Worm (Caenorhabditis elegans): ENCODE data around the gene R09E10.5.

Gene R09E10.5

DNA sequence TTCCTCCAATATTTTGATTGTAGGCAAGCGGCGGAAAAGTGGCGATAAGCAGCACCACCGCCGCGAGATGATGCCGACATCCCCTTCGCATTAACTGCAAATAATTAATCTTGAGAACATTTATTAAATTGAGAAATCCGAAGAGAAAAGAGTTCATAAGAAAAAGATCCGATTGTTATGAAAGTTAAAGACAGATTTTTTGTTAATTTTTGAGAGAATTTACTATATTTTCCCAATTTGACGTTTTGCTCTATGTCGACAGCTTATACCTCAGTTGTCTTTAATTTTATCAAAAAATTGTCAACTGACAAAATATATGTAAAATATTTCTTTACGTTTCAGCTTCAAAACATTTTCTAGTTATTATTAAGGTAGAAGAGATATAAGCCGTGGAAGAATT is at the start of gene R09E10.5:
Gene R09E10.5, minus strand, starts transcription at position 101 of the 400 bp plus-strand sequence.
- TF ChIP-seq med-1 (GFP tag; optimal IDR thresholded peaks at IDR 0.05; ENCODE audit: insufficient read depth) (no peak), cog-1 (tag; optimal IDR thresholded peaks at IDR 0.05) (no peak), tab-1 (GFP tag; IDR thresholded peaks at IDR 0.05) (no peak), ztf-23 (GFP tag; IDR thresholded peaks at IDR 0.05) (no peak), ref-1 (GFP tag; conservative IDR thresholded peaks at IDR 0.05) (no peak), flt-1 (GFP tag; IDR thresholded peaks at IDR 0.05) (no peak), ztf-29 (GFP tag; IDR thresholded peaks at IDR 0.05) (no peak), T22C8.4 (GFP tag; IDR thresholded peaks at IDR 0.05) (no peak), klf-2 (GFP tag; conservative IDR thresholded peaks at IDR 0.05) (no peak)

DNA sequence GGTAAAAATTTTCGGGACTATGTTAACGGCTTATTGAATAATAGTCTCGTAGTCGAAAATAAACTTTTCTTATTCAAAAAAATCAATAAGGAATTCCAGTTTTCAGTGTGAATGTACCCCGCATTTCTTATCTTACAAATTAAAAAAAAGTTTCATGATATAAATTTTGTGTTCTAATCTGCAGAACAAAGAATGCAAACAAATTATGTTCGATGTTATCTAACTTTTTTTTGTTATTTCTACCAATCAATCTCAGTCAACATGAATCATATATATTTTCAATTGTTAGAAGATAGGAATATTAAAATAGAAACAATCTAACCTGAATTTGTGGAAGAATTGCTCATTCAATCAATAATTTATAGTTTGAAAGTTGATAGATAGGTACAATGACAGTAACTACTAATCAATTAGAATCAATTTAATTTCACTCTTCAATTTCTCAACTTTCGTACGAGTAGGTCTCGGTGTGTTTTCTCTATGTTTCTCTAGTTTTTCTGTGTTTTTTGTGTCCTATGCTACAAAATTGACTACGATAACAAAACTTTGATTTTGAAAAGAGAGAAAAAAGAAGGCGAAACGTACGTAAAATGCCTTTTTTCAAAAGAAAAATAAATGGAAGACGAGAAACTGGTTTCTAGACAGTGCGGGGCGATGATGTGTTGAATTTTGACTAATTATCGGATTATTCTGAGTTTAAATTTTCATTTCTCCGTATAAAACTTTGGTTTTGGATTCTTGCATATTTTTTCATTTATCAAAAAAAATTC is 48.0 kb upstream of the R09E10.5 start, which contains the start of the genes unc-43 and Y43C5B.3:
Gene unc-43, minus strand, starts transcription at position 347 of the 770 bp plus-strand sequence.
Gene Y43C5B.3, plus strand, starts transcription at position 720 of the 770 bp plus-strand sequence.
- TF ChIP-seq cog-1 (tag; optimal IDR thresholded peaks at IDR 0.05) (no peak), T22C8.4 (GFP tag; IDR thresholded peaks at IDR 0.05) (no peak), ztf-29 (GFP tag; IDR thresholded peaks at IDR 0.05) (no peak), ztf-23 (GFP tag; IDR thresholded peaks at IDR 0.05) (no peak), med-1 (GFP tag; optimal IDR thresholded peaks at IDR 0.05; ENCODE audit: insufficient read depth) (no peak), flt-1 (GFP tag; IDR thresholded peaks at IDR 0.05) (no peak), tab-1 (GFP tag; IDR thresholded peaks at IDR 0.05) (no peak), klf-2 (GFP tag; conservative IDR thresholded peaks at IDR 0.05) (no peak), ref-1 (GFP tag; conservative IDR thresholded peaks at IDR 0.05) (no peak)

DNA sequence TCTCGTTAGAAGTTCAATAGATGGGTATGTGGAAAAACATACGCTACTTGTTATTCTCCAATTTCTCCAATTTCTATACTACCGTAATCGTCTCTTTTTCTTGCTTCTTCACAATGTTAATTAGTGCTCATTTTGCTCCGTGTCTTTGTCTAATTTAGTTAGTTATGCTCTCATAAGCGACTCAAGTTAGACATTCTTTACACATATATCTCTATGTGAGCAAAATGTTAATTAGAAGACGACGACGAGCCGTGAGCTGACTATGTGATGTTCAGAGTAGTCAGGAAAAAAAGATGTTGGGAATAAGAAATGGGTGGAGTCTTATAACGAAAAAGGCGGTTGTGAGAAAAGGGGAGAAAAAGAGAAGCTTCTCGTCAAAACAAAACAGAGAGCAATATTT is 45.4 kb upstream of the R09E10.5 start:
- TF ChIP-seq ztf-29 (GFP tag; IDR thresholded peaks at IDR 0.05) (no peak), tab-1 (GFP tag; IDR thresholded peaks at IDR 0.05) (no peak), ztf-23 (GFP tag; IDR thresholded peaks at IDR 0.05) (no peak), klf-2 (GFP tag; conservative IDR thresholded peaks at IDR 0.05) (no peak), flt-1 (GFP tag; IDR thresholded peaks at IDR 0.05) (no peak), ref-1 (GFP tag; conservative IDR thresholded peaks at IDR 0.05) (no peak), cog-1 (tag; optimal IDR thresholded peaks at IDR 0.05) (no peak), T22C8.4 (GFP tag; IDR thresholded peaks at IDR 0.05) (no peak), med-1 (GFP tag; optimal IDR thresholded peaks at IDR 0.05; ENCODE audit: insufficient read depth) (no peak)

DNA sequence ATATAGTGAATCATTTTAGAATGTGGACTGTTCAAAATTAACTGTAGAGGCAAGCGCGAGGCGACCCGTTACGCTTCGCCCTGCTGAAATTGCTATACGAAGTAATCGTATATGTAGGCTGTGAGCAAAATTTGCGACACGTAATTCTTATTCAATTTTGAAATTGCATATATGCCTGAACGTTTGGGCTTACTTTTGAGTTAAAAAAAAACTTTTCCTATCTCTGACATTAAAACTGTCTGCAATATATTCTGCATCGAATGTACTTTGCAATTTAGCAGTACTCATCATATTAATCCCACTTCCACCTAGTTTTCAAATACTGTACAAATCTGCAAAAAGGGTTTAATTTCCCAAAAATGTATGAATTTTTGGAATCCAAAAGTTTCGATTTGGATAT is 44.8 kb upstream of the R09E10.5 start:
- TF ChIP-seq tab-1 (GFP tag; IDR thresholded peaks at IDR 0.05) (no peak), klf-2 (GFP tag; conservative IDR thresholded peaks at IDR 0.05) (no peak), cog-1 (tag; optimal IDR thresholded peaks at IDR 0.05) (no peak), T22C8.4 (GFP tag; IDR thresholded peaks at IDR 0.05) (no peak), ztf-23 (GFP tag; IDR thresholded peaks at IDR 0.05) (no peak), flt-1 (GFP tag; IDR thresholded peaks at IDR 0.05) (no peak), med-1 (GFP tag; optimal IDR thresholded peaks at IDR 0.05; ENCODE audit: insufficient read depth) (no peak), ref-1 (GFP tag; conservative IDR thresholded peaks at IDR 0.05) (no peak), ztf-29 (GFP tag; IDR thresholded peaks at IDR 0.05) (no peak)

DNA sequence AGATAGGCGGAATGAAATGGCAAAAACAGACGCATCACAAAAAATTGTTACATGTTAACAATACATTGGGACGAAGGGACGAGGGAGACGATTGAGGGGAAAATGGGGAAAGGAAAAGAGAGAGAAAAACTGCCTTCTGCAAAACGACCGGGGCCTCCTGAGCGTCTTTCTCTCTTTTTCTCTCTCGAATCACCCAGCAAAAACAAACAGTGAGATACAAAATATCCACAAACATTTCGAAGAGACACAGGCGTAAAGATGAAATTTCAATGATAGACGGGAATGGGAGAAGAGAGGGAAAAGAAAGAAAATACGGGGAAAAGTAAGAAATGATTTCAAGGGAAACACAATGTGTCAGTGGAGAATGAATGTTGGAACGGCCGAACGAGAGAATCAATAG is 43.9 kb upstream of the R09E10.5 start:
- TF ChIP-seq flt-1 (GFP tag; IDR thresholded peaks at IDR 0.05) (no peak), ztf-29 (GFP tag; IDR thresholded peaks at IDR 0.05) (no peak), ztf-23 (GFP tag; IDR thresholded peaks at IDR 0.05) (no peak), med-1 (GFP tag; optimal IDR thresholded peaks at IDR 0.05; ENCODE audit: insufficient read depth) (no peak), ref-1 (GFP tag; conservative IDR thresholded peaks at IDR 0.05) (no peak), klf-2 (GFP tag; conservative IDR thresholded peaks at IDR 0.05) (no peak), tab-1 (GFP tag; IDR thresholded peaks at IDR 0.05) (no peak), T22C8.4 (GFP tag; IDR thresholded peaks at IDR 0.05) (no peak), cog-1 (tag; optimal IDR thresholded peaks at IDR 0.05) (no peak)

DNA sequence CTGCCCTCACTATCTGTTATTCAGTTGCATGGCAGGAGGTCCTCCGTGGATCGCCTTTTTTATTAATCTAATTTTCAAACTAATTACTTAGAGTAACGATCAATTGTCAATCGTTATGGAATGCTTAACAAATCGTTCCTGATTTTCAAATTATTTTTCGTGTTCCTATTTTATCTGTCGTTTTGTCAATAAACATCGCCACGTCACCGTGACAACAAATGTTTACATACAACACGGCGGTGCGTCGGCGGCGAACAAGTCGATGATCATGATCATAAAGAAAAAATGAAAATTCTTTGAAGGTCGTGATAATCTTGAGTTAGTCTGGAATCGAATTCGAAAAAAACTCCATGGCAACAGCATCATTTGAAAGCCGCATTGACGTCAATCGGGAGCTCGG is 43.4 kb upstream of the R09E10.5 start:
- TF ChIP-seq ztf-23 (GFP tag; IDR thresholded peaks at IDR 0.05) (no peak), ref-1 (GFP tag; conservative IDR thresholded peaks at IDR 0.05) (no peak), klf-2 (GFP tag; conservative IDR thresholded peaks at IDR 0.05) (no peak), tab-1 (GFP tag; IDR thresholded peaks at IDR 0.05) (no peak), T22C8.4 (GFP tag; IDR thresholded peaks at IDR 0.05) (no peak), med-1 (GFP tag; optimal IDR thresholded peaks at IDR 0.05; ENCODE audit: insufficient read depth) (no peak), flt-1 (GFP tag; IDR thresholded peaks at IDR 0.05) (no peak), cog-1 (tag; optimal IDR thresholded peaks at IDR 0.05) (no peak), ztf-29 (GFP tag; IDR thresholded peaks at IDR 0.05) (no peak)

DNA sequence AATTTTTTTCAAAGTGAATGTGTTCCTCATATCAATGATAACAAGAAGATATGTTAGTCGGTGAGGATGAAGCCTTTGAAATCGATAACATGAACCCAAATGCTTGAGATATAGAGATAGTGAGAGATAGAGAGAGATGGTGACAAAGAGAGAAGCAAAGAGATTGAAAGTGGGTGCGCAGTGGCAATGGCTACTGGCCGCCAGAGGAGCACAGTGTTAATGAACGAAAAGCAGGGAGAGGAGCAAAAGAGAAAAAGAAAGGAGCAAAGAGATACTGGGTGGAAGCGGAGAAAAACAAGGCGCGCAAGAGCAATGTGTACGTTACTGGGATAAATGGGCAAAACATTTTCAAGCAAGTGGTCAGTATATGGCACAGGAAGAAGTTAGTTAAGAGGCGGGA is 42.5 kb upstream of the R09E10.5 start:
- no peak for TF ChIP-seq med-1 (GFP tag; optimal IDR thresholded peaks at IDR 0.05; ENCODE audit: insufficient read depth)
- peak; percentile 5 for TF ChIP-seq cog-1 (tag; optimal IDR thresholded peaks at IDR 0.05)

DNA sequence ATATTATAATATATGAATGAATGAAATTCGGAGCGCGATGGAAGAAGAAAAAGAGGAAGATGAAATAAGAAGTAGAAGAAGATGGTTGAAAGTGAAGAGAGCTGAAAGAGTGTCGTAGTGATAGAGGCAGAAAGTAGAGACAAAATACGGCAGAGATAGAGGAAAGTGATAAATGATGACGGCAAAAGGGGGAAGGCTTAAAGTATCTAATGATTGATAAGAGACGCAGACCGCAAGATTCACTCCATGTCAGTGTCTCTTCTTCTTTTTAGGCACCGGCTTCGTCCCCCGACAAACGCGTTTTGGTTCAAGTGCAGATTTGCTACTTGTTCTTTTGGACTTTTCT is 40.2 kb upstream of the R09E10.5 start:
- no peak for TF ChIP-seq med-1 (GFP tag; optimal IDR thresholded peaks at IDR 0.05; ENCODE audit: insufficient read depth)
- no peak for TF ChIP-seq cog-1 (tag; optimal IDR thresholded peaks at IDR 0.05)
- no peak for TF ChIP-seq T22C8.4 (GFP tag; IDR thresholded peaks at IDR 0.05)
- TF ChIP-seq klf-2 (GFP tag; conservative IDR thresholded peaks at IDR 0.05) = no peak
- TF ChIP-seq flt-1 (GFP tag; IDR thresholded peaks at IDR 0.05) = no peak
- no peak for TF ChIP-seq ztf-29 (GFP tag; IDR thresholded peaks at IDR 0.05)
- TF ChIP-seq ztf-23 (GFP tag; IDR thresholded peaks at IDR 0.05) = no peak
- no peak for TF ChIP-seq tab-1 (GFP tag; IDR thresholded peaks at IDR 0.05)
- no peak for TF ChIP-seq ref-1 (GFP tag; conservative IDR thresholded peaks at IDR 0.05)

DNA sequence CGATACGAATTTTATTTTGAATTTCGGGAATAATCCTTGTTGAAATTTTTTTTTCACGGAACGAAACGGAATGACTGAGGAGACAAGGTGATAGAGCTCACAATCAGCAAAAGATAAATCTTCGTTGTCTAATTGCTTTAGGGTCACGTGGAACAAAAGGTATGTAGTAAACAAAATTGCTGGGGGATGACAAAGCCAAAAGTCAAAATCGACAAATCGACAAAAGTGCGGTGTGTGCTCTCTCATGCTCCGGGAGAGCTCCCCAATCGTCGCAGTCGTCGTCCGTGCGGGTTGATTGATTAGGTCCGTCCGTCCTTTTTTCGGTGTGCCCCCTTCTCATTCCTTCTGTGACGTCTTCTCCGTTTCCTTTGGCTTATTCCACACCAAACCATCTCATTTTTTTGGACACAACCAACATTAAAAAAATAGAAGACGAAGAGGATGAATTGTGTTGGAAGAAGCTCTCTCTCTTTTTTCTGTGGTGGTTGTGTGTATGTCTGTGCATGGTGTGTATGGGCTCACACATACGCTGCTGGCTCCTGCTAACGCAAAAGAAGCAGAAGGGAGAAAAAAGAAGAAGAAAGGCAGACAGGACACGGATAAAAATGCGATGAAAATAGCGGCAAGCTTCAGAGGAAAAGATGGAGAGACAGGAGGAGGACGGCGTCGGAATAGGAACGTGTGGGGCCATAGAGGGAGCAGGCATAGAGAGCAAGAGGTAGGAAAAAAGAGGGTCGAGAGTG is 39.7 kb upstream of the R09E10.5 start:
- no peak for TF ChIP-seq tab-1 (GFP tag; IDR thresholded peaks at IDR 0.05)
- no peak for TF ChIP-seq med-1 (GFP tag; optimal IDR thresholded peaks at IDR 0.05; ENCODE audit: insufficient read depth)
- TF ChIP-seq klf-2 (GFP tag; conservative IDR thresholded peaks at IDR 0.05) = no peak
- no peak for TF ChIP-seq flt-1 (GFP tag; IDR thresholded peaks at IDR 0.05)
- no peak; the same call in 1 of the 2 replicates for TF ChIP-seq ztf-23 (GFP tag; IDR thresholded peaks at IDR 0.05)
- no peak for TF ChIP-seq cog-1 (tag; optimal IDR thresholded peaks at IDR 0.05)
